Worm (Caenorhabditis elegans): ENCODE results near the gene gcy-37.

ce11 chrIV:2142320-2142719 is 16.6 kb downstream of the gcy-37 start:
- no peak for TF ChIP-seq flt-1 (GFP tag; IDR thresholded peaks at IDR 0.05)
- no peak for TF ChIP-seq T22C8.4 (GFP tag; IDR thresholded peaks at IDR 0.05)
- TF ChIP-seq cog-1 (tag; optimal IDR thresholded peaks at IDR 0.05): no peak
- no peak for TF ChIP-seq ztf-29 (GFP tag; IDR thresholded peaks at IDR 0.05)
- no peak for TF ChIP-seq med-1 (GFP tag; optimal IDR thresholded peaks at IDR 0.05; ENCODE audit: insufficient read depth)
- no peak for TF ChIP-seq tab-1 (GFP tag; IDR thresholded peaks at IDR 0.05)

Measured in whole organism, midembryonic.